Fruit fly (Drosophila melanogaster) whole organism, prepupa: ENCODE results near the gene CG7420.

Experiments
- Blimp-1 ChIP-seq: fragments of 200-800 bp; sonication (Bioruptor generic); optimal IDR thresholded peaks from 3 replicates; lab custom pipeline; 2017; ENCODE audit warnings: missing biosample characterization, missing genetic modification characterization, mild to moderate bottlenecking, moderate library complexity, missing genetic modification reagents
- CG10631 ChIP-seq: fragments of 200-800 bp; sonication (Bioruptor generic); optimal IDR thresholded peaks from 2 replicates; lab custom pipeline; 2016; ENCODE audit warnings: missing biosample characterization, missing genetic modification characterization
- CG11762 ChIP-seq: fragments of 200-800 bp; sonication (Bioruptor generic); optimal IDR thresholded peaks from 3 replicates; lab custom pipeline; 2016; ENCODE audit warnings: missing biosample characterization, missing genetic modification characterization; ENCODE audit not compliant: insufficient read depth
- CG1621 ChIP-seq: fragments of 200-800 bp; sonication (Bioruptor generic); optimal IDR thresholded peaks from 3 replicates; lab custom pipeline; 2018; ENCODE audit warnings: missing biosample characterization, mild to moderate bottlenecking, missing genetic modification characterization
- CG16779 ChIP-seq: fragments of 200-800 bp; sonication (Bioruptor generic); optimal IDR thresholded peaks from 3 replicates; lab custom pipeline; 2017; ENCODE audit warnings: missing biosample characterization, mild to moderate bottlenecking, missing genetic modification characterization
- CG3032 ChIP-seq: fragments of 200-800 bp; optimal IDR thresholded peaks from 2 replicates; lab custom pipeline; 2019; ENCODE audit warnings: missing biosample characterization, mild to moderate bottlenecking, missing genetic modification characterization, moderate library complexity
- CG31627 ChIP-seq: fragments of 200-800 bp; sonication (Bioruptor generic); optimal IDR thresholded peaks from 3 replicates; lab custom pipeline; 2016; ENCODE audit warnings: missing biosample characterization, missing genetic modification characterization
- CG32006 ChIP-seq: fragments of 200-800 bp; sonication (Bioruptor generic); optimal IDR thresholded peaks from 3 replicates; lab custom pipeline; 2017; ENCODE audit warnings: missing biosample characterization, mild to moderate bottlenecking, missing genetic modification characterization
- CG3919 ChIP-seq: fragments of 200-800 bp; sonication (Bioruptor generic); optimal IDR thresholded peaks from 3 replicates; lab custom pipeline; 2016; ENCODE audit warnings: missing biosample characterization, missing genetic modification characterization
- CG6163 ChIP-seq: fragments of 200-800 bp; sonication (Bioruptor generic); IDR thresholded peaks from 3 replicates; pipeline ENCODE4 v1.3.6; 2022; ENCODE audit warnings: missing biosample characterization, missing genetic modification characterization
- CG6276 ChIP-seq: fragments of 200-800 bp; sonication (Bioruptor generic); optimal IDR thresholded peaks from 2 replicates; lab custom pipeline; 2017; ENCODE audit warnings: missing biosample characterization, mild to moderate bottlenecking, missing genetic modification characterization
- CG6792 ChIP-seq: fragments of 200-800 bp; sonication (Bioruptor generic); optimal IDR thresholded peaks from 3 replicates; lab custom pipeline; 2016; ENCODE audit warnings: missing biosample characterization, missing genetic modification characterization
- CG6808 ChIP-seq: fragments of 200-800 bp; sonication (Bioruptor generic); optimal IDR thresholded peaks from 3 replicates; lab custom pipeline; 2017; ENCODE audit warnings: missing biosample characterization, missing genetic modification characterization, mild to moderate bottlenecking, moderate library complexity, missing genetic modification reagents
- CG6854 ChIP-seq: fragments of 200-800 bp; sonication (Bioruptor generic); optimal IDR thresholded peaks from 2 replicates; lab custom pipeline; 2017; ENCODE audit warnings: missing biosample characterization, mild to moderate bottlenecking, missing genetic modification characterization
- CG7368 ChIP-seq: fragments of 200-800 bp; sonication (Bioruptor generic); optimal IDR thresholded peaks from 3 replicates; lab custom pipeline; 2016; ENCODE audit warnings: missing biosample characterization, missing genetic modification characterization
- CG8119 ChIP-seq: fragments of 200-800 bp; sonication (Bioruptor generic); IDR thresholded peaks from 3 replicates; pipeline ENCODE4 v1.3.6; 2022; ENCODE audit warnings: missing biosample characterization, missing genetic modification characterization
- CG8319 ChIP-seq: fragments of 200-800 bp; sonication (Bioruptor generic); optimal IDR thresholded peaks from 3 replicates; lab custom pipeline; 2016; ENCODE audit warnings: missing biosample characterization, missing genetic modification characterization
- CG9139 ChIP-seq: fragments of 200-800 bp; sonication (Bioruptor generic); optimal IDR thresholded peaks from 3 replicates; lab custom pipeline; 2017; ENCODE audit warnings: missing biosample characterization, mild to moderate bottlenecking, missing genetic modification characterization
- Eip75B ChIP-seq: fragments of 200-800 bp; sonication (Bioruptor generic); optimal IDR thresholded peaks from 3 replicates; lab custom pipeline; 2016; ENCODE audit warnings: missing biosample characterization, missing genetic modification characterization
- Eip78C ChIP-seq: fragments of 200-800 bp; sonication (Bioruptor generic); peaks from one replicate; lab custom pipeline; 2016; ENCODE audit warnings: missing biosample characterization, missing genetic modification characterization
- Ets21C ChIP-seq: fragments of 200-800 bp; sonication (Bioruptor generic); optimal IDR thresholded peaks from 3 replicates; lab custom pipeline; 2016; ENCODE audit warnings: missing biosample characterization, missing genetic modification characterization
- Gug ChIP-seq: fragments of 200-800 bp; sonication (Bioruptor generic); IDR thresholded peaks from 2 replicates; pipeline ENCODE4 v1.3.6; 2022; ENCODE audit warnings: missing biosample characterization, missing genetic modification characterization
- Hr38 ChIP-seq: sonication (Bioruptor generic); optimal IDR thresholded peaks from 2 replicates; lab custom pipeline; 2016; ENCODE audit warnings: missing biosample characterization, missing genetic modification characterization
- Hr4 ChIP-seq: fragments of 200-800 bp; sonication (Bioruptor generic); optimal IDR thresholded peaks from 3 replicates; lab custom pipeline; 2016; ENCODE audit warnings: missing biosample characterization, missing genetic modification characterization
- Lpt ChIP-seq: fragments of 200-800 bp; sonication (Bioruptor generic); optimal IDR thresholded peaks from 3 replicates; lab custom pipeline; 2016; ENCODE audit warnings: missing biosample characterization, missing genetic modification characterization
- Sox15 ChIP-seq: fragments of 200-800 bp; sonication (Bioruptor generic); optimal IDR thresholded peaks from 3 replicates; lab custom pipeline; 2016; ENCODE audit warnings: missing biosample characterization, missing genetic modification characterization
- eg ChIP-seq: fragments of 200-800 bp; sonication (Bioruptor generic); IDR thresholded peaks from 3 replicates; pipeline ENCODE4 v1.3.6; 2022; ENCODE audit warnings: missing biosample characterization, missing genetic modification characterization
- esn ChIP-seq: fragments of 200-800 bp; sonication (Bioruptor generic); optimal IDR thresholded peaks from 2 replicates; lab custom pipeline; 2016; ENCODE audit warnings: missing biosample characterization, mild to moderate bottlenecking, missing genetic modification characterization, moderate library complexity
- fkh ChIP-seq: fragments of 200-800 bp; sonication (Bioruptor generic); optimal IDR thresholded peaks from 3 replicates; lab custom pipeline; 2017; ENCODE audit warnings: missing biosample characterization, mild to moderate bottlenecking, missing genetic modification characterization, moderate library complexity
- salr ChIP-seq, 2 experiments: fragments of 200-800 bp; sonication (Bioruptor generic); optimal IDR thresholded peaks; 3 replicates each; lab custom pipeline; 2016 to 2018; ENCODE audit warnings: missing biosample characterization in 2 of 2, missing genetic modification characterization in 2 of 2, mild to moderate bottlenecking in 1 of 2
- spab ChIP-seq: fragments of 200-800 bp; sonication (Bioruptor generic); optimal IDR thresholded peaks from 2 replicates; lab custom pipeline; 2017; ENCODE audit warnings: missing biosample characterization, mild to moderate bottlenecking, missing genetic modification characterization, missing genetic modification reagents

CG7420 gene

DNA sequence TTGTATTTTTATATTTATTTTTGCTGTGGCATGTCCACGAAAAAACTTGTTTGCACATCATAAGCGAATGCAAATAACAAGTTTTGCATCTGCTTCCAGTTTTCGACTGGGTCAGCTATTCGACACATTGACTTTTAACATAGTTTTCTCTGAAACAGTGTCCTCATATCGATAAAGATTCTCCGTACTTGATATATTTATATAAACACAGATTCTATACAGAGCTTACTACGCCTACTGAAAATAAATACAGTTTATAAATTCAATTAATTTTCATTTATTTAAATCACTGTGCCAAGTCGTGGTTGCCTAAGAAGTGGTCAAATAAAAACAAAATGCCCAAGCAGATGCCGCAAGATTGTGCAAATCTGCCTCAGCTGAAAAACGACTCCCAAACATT is 32.5 kb upstream of the CG7420 start:
- TF ChIP-seq CG8119 (GFP tag; lab: Robert Waterston, UW) (0 out of 3 replicates have a peak, but pooled peaks have one; percentile 16), Eip78C (GFP tag; lab: Kevin White, UChicago) (peak; percentile 18), CG7368 (no peak), CG11762 (GFP tag; lab: Kevin White, UChicago) (no peak), Hr4 (GFP tag; lab: Kevin White, UChicago) (peak; percentile 10), CG6163 (0 out of 3 replicates have a peak, but pooled peaks have one; percentile 14), Gug (GFP tag; lab: Robert Waterston, UW) (0 out of 2 replicates have a peak, but pooled peaks have one; percentile 8), fkh (GFP tag; lab: Kevin White, UChicago) (no peak), CG32006 (GFP tag; lab: Kevin White, UChicago) (peak; percentile 34), Ets21C (GFP tag; lab: Kevin White, UChicago) (no peak), CG6276 (GFP tag; lab: Kevin White, UChicago) (peak; percentile 62), eg (GFP tag; lab: Robert Waterston, UW) (peak; percentile 77), CG6854 (no peak)

DNA sequence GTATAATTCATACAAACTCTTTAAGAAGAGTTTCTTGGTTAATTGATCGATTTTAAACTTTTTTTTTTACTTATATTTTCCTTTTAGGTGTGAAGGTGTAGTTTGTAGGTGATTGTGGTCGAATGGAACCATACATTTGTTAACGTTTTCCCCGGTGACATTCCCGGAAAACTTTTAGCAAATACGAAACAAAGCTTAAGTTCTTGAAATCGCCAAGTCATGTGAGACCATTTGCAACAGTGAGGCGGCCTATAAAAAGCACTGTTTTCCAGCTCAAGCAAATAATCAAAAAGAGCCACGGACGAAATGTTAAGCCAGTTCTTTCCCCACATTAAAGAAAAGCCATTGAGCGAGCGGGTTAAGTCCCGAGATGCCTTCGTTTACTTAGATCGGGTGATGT is 19.7 kb upstream of the CG7420 start, which contains the start of gene Or22b:
TSS of gene Or22b (plus strand) at position 301 of the 400 bp plus-strand sequence.
- no peak for TF ChIP-seq CG3032
- TF ChIP-seq esn: no peak
- TF ChIP-seq CG10631: no peak
- no peak for TF ChIP-seq salr (GFP tag; optimal IDR thresholded peaks at IDR 0.05; lab: Kevin White, UChicago)
- TF ChIP-seq CG7368: no peak
- no peak for TF ChIP-seq CG16779 (tag; lab: Kevin White, UChicago)

DNA sequence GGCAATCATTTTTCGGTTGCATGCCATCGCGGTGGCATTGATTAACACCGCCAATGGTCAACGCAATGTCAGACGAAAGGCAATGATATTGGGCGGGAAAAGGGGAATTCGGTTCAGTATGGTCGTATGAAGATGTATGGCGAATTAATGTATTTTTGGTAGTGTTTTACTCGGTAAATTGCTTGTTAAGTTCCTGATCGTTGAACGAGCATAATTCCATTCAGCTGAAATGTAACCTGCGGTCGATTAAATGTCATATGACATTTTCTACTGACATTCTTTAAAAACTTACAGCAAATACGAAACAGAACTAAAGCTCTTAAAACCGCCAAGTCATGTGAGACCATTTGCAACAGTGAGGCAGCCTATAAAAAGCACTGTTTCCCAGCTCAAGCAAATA is 17.5 kb upstream of the CG7420 start, which contains the start of gene Or22a:
TSS of gene Or22a (plus strand) at position 301 of the 400 bp plus-strand sequence.
- no peak for TF ChIP-seq CG9139 (GFP tag; lab: Kevin White, UChicago)
- TF ChIP-seq CG3919: no peak
- TF ChIP-seq CG32006 (GFP tag; lab: Kevin White, UChicago): no peak
- TF ChIP-seq spab (GFP tag; lab: Kevin White, UChicago): no peak

DNA sequence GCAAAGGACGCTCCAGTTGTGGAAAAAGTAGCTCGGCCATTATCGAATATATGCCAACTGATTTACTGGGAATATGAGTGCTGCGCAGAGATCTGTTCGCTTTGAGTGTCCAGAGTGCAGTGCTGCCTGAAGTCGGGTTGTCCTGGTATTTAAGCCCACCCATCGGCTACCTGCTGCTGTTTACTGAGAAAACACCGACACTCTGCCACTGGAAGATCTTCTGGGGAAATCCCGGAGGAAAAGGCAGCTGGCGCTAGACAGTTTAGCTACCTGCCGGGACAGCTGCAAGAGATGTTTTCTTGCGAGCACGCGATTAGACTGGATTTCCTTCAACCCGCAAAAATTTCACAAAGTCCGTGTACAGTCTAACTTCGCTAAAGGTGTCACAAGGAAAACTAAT is 15.3 kb upstream of the CG7420 start, which contains the start of gene halo:
TSS of gene halo (minus strand) at position 127 of the 400 bp plus-strand sequence.
- no peak for TF ChIP-seq CG1621 (tag; lab: Kevin White, UChicago)
- TF ChIP-seq CG9139 (GFP tag; lab: Kevin White, UChicago): no peak
- TF ChIP-seq CG6854: no peak
- no peak for TF ChIP-seq Sox15 (GFP tag; lab: Kevin White, UChicago)
- no peak for TF ChIP-seq CG6808 (GFP tag; lab: Kevin White, UChicago)
- no peak for TF ChIP-seq CG6792 (GFP tag; lab: Kevin White, UChicago)
- TF ChIP-seq CG31627 (GFP tag; lab: Kevin White, UChicago): no peak
- no peak for TF ChIP-seq CG11762 (GFP tag; lab: Kevin White, UChicago)
- TF ChIP-seq Gug (GFP tag; lab: Robert Waterston, UW): no peak
- no peak for TF ChIP-seq salr (GFP tag; optimal IDR thresholded peaks at IDR 0.05; lab: Kevin White, UChicago)
- no peak for TF ChIP-seq CG10631
- TF ChIP-seq CG3032: no peak
- no peak for TF ChIP-seq CG8319 (GFP tag; lab: Kevin White, UChicago)
- TF ChIP-seq Ets21C (GFP tag; lab: Kevin White, UChicago): no peak
- TF ChIP-seq, all 60 proteins: peak for 0

DNA sequence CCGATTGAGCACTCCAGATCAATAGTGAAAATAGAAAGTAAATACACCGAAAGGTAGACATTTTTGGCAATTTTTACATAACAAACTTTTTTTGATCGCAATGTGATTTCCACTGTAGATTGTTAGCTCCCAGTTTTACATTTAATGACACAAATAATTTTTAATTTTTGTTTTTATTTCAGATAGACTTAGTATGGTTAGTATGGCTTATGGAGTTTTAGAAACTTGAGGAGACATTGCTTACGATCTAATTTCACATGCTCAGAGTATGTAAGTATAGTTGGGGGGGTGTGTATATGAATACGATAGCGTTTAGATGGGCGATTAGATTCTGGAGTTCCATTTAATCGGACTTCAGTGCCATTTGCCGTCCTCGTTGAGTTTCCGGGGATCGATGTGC is 14.7 kb upstream of the CG7420 start, which contains the start of gene CG18132:
TSS of gene CG18132 (minus strand) at position 101 of the 400 bp plus-strand sequence.
- TF ChIP-seq Eip75B (GFP tag; lab: Kevin White, UChicago) (no peak), CG1621 (tag; lab: Kevin White, UChicago) (no peak), Blimp-1 (GFP tag; lab: Kevin White, UChicago) (no peak), Lpt (GFP tag; lab: Kevin White, UChicago) (no peak), Hr38 (GFP tag; lab: Kevin White, UChicago) (no peak)
